Fruit fly (Drosophila melanogaster) whole organism, embryonic: ENCODE measurements around the gene Acat2.
A peak's percentile ranks its signal among the peaks of the same experiment; 100 is the strongest.

Source experiments
- Adf1 ChIP-seq: fragments of 200-800 bp; sonication (Bioruptor generic); IDR thresholded peaks from 2 replicates; pipeline ENCODE4 v1.3.6; 2022; ENCODE audit warnings: missing biosample characterization, missing genetic modification characterization
- Antp ChIP-seq: fragments of 200-800 bp; sonication (Bioruptor generic); optimal IDR thresholded peaks from 3 replicates; lab custom pipeline; 2016; ENCODE audit warnings: missing biosample characterization, missing genetic modification characterization
- CG10462 ChIP-seq: fragments of 200-800 bp; sonication (Bioruptor generic); optimal IDR thresholded peaks from 2 replicates; lab custom pipeline; 2016; ENCODE audit warnings: missing biosample characterization, missing genetic modification characterization
- CG12659 ChIP-seq: fragments of 200-800 bp; sonication (Bioruptor generic); optimal IDR thresholded peaks from 3 replicates; lab custom pipeline; 2017; ENCODE audit warnings: mild to moderate bottlenecking, missing biosample characterization, missing genetic modification reagents, missing genetic modification characterization
- CG13287 ChIP-seq: fragments of 200-800 bp; sonication (Bioruptor generic); IDR thresholded peaks from 2 replicates; pipeline ENCODE4 v1.3.6; 2022; ENCODE audit warnings: missing biosample characterization, missing genetic modification characterization; ENCODE audit not compliant: partially characterized antibody
- CG13624 ChIP-seq: fragments of 200-800 bp; sonication (Bioruptor generic); optimal IDR thresholded peaks from 2 replicates; lab custom pipeline; 2016; ENCODE audit warnings: missing biosample characterization, missing genetic modification characterization
- CG14710 ChIP-seq: fragments of 200-800 bp; sonication (Bioruptor generic); optimal IDR thresholded peaks from 3 replicates; lab custom pipeline; 2019; ENCODE audit warnings: missing biosample characterization, mild to moderate bottlenecking, missing genetic modification characterization, moderate library complexity
- CG1603 ChIP-seq: fragments of 200-800 bp; sonication (Bioruptor generic); optimal IDR thresholded peaks from 2 replicates; lab custom pipeline; 2019; ENCODE audit warnings: missing biosample characterization, mild to moderate bottlenecking, missing genetic modification characterization, moderate library complexity
- CG16863 ChIP-seq: fragments of 200-800 bp; sonication (Bioruptor generic); optimal IDR thresholded peaks from 3 replicates; lab custom pipeline; 2016; ENCODE audit warnings: missing biosample characterization, missing genetic modification characterization
- CG17829 ChIP-seq: fragments of 200-800 bp; optimal IDR thresholded peaks from 2 replicates; lab custom pipeline; 2019; ENCODE audit warnings: missing biosample characterization, mild to moderate bottlenecking, missing genetic modification characterization, moderate library complexity
- CG30403 ChIP-seq: fragments of 200-800 bp; sonication (Bioruptor generic); optimal IDR thresholded peaks from 3 replicates; lab custom pipeline; 2016; ENCODE audit warnings: missing biosample characterization, missing genetic modification characterization
- CG32532 ChIP-seq: fragments of 200-800 bp; sonication (Bioruptor generic); IDR thresholded peaks from 2 replicates; pipeline ENCODE4 v1.3.6; 2022; ENCODE audit warnings: missing biosample characterization, missing genetic modification characterization
- CG3281 ChIP-seq: fragments of 200-800 bp; sonication (Bioruptor generic); optimal IDR thresholded peaks from 3 replicates; lab custom pipeline; 2017; ENCODE audit warnings: missing biosample characterization, mild to moderate bottlenecking, missing genetic modification characterization
- CG4424 ChIP-seq: fragments of 200-800 bp; sonication (Bioruptor generic); optimal IDR thresholded peaks from 3 replicates; lab custom pipeline; 2016; ENCODE audit warnings: missing biosample characterization, missing genetic modification characterization
- CG9727 ChIP-seq: fragments of 200-800 bp; sonication (Bioruptor generic); optimal IDR thresholded peaks from 3 replicates; lab custom pipeline; 2017; ENCODE audit warnings: missing biosample characterization, mild to moderate bottlenecking, missing genetic modification characterization
- CG9817 ChIP-seq: fragments of 200-800 bp; sonication (Bioruptor generic); optimal IDR thresholded peaks from 2 replicates; lab custom pipeline; 2018; ENCODE audit warnings: missing biosample characterization, mild to moderate bottlenecking, missing genetic modification characterization, moderate library complexity
- E2f1 ChIP-seq: fragments of 200-800 bp; sonication (Bioruptor generic); IDR thresholded peaks from 2 replicates; pipeline ENCODE4 v1.3.6; 2022; ENCODE audit warnings: missing biosample characterization, missing genetic modification characterization
- ERR ChIP-seq: fragments of 200-800 bp; sonication (Bioruptor generic); optimal IDR thresholded peaks from 2 replicates; lab custom pipeline; 2016; ENCODE audit warnings: missing biosample characterization, missing genetic modification characterization
- Ets97D ChIP-seq: fragments of 200-800 bp; sonication (Bioruptor generic); optimal IDR thresholded peaks from 3 replicates; lab custom pipeline; 2016; ENCODE audit warnings: missing biosample characterization, missing genetic modification characterization
- Lim3 ChIP-seq: fragments of 200-800 bp; sonication (Bioruptor generic); IDR thresholded peaks from 2 replicates; pipeline ENCODE4 v1.3.6; 2022; ENCODE audit warnings: missing biosample characterization, missing genetic modification characterization
- NFAT ChIP-seq: fragments of 200-800 bp; sonication (Bioruptor generic); IDR thresholded peaks from 2 replicates; pipeline ENCODE4 v1.3.6; 2022; ENCODE audit warnings: missing biosample characterization, missing genetic modification characterization
- Ptx1 ChIP-seq: fragments of 200-800 bp; sonication (Bioruptor generic); IDR thresholded peaks from 2 replicates; pipeline ENCODE4 v1.3.6; 2022; ENCODE audit warnings: missing biosample characterization, missing genetic modification characterization
- Ravus ChIP-seq: fragments of 200-800 bp; sonication (Bioruptor generic); IDR thresholded peaks from 2 replicates; pipeline ENCODE4 v1.3.6; 2022; ENCODE audit warnings: missing biosample characterization, missing genetic modification characterization
- Rfx ChIP-seq: fragments of 200-800 bp; sonication (Bioruptor generic); IDR thresholded peaks from 2 replicates; pipeline ENCODE4 v1.3.6; 2022; ENCODE audit warnings: missing biosample characterization, missing genetic modification characterization
- Sox102F ChIP-seq: fragments of 200-800 bp; sonication (Bioruptor generic); optimal IDR thresholded peaks from 2 replicates; lab custom pipeline; 2018; ENCODE audit warnings: missing biosample characterization, mild to moderate bottlenecking, missing genetic modification characterization, moderate library complexity
- Trl ChIP-seq, 3 experiments: fragments of >200 bp in 2 of 3; fragments of 200-800 bp in 1 of 3; sonication (Bioruptor generic) in 1 of 3; optimal IDR thresholded peaks; 2 replicates in 1 of 3; 3 replicates in 2 of 3; lab custom pipeline; 2016 to 2017; ENCODE audit warnings: missing biosample characterization in 1 of 3, missing genetic modification characterization in 1 of 3
- amos ChIP-seq: fragments of 200-800 bp; sonication (Bioruptor generic); IDR thresholded peaks from 2 replicates; pipeline ENCODE4 v1.3.6; 2022; ENCODE audit warnings: missing biosample characterization, missing genetic modification characterization; ENCODE audit not compliant: partially characterized antibody
- ato ChIP-seq: fragments of 200-800 bp; sonication (Bioruptor generic); IDR thresholded peaks from 2 replicates; pipeline ENCODE4 v1.3.6; 2022; ENCODE audit warnings: missing biosample characterization, missing genetic modification characterization; ENCODE audit not compliant: partially characterized antibody
- az2 ChIP-seq: fragments of 200-800 bp; sonication (Bioruptor generic); optimal IDR thresholded peaks from 3 replicates; lab custom pipeline; 2016; ENCODE audit warnings: missing biosample characterization, missing genetic modification characterization
- chn ChIP-seq: fragments of 200-800 bp; sonication (Bioruptor generic); optimal IDR thresholded peaks from 2 replicates; lab custom pipeline; 2016; ENCODE audit warnings: missing biosample characterization, missing genetic modification characterization
- crc ChIP-seq: fragments of 200-800 bp; sonication (Bioruptor generic); optimal IDR thresholded peaks from 2 replicates; lab custom pipeline; 2016; ENCODE audit warnings: missing biosample characterization, missing genetic modification characterization
- dpn ChIP-seq, 2 experiments: fragments of 200-800 bp; sonication (Bioruptor generic); optimal IDR thresholded peaks; 3 replicates each; lab custom pipeline; 2016; ENCODE audit warnings: missing biosample characterization in 2 of 2, missing genetic modification characterization in 2 of 2
- fd64A ChIP-seq: fragments of 200-800 bp; sonication (Bioruptor generic); optimal IDR thresholded peaks from 3 replicates; lab custom pipeline; 2018; ENCODE audit warnings: missing biosample characterization, mild to moderate bottlenecking, missing genetic modification characterization
- ftz-f1 ChIP-seq: fragments of 200-800 bp; sonication (Bioruptor generic); optimal IDR thresholded peaks from 2 replicates; lab custom pipeline; 2016; ENCODE audit warnings: missing biosample characterization, missing genetic modification characterization
- gfzf ChIP-seq: fragments of 200-800 bp; sonication (Bioruptor generic); optimal IDR thresholded peaks from 2 replicates; lab custom pipeline; 2016; ENCODE audit warnings: missing biosample characterization, mild to moderate bottlenecking, missing genetic modification characterization, moderate library complexity
- hbn ChIP-seq: fragments of 200-800 bp; sonication (Bioruptor generic); IDR thresholded peaks from 2 replicates; pipeline ENCODE4 v1.3.6; 2022; ENCODE audit warnings: missing biosample characterization, missing genetic modification characterization; ENCODE audit not compliant: partially characterized antibody
- ken ChIP-seq: fragments of 200-800 bp; sonication (Bioruptor generic); IDR thresholded peaks from 3 replicates; pipeline ENCODE4 v1.3.6; 2022; ENCODE audit warnings: missing biosample characterization, missing genetic modification characterization
- lilli ChIP-seq: fragments of 200-800 bp; sonication (Bioruptor generic); optimal IDR thresholded peaks from 3 replicates; lab custom pipeline; 2016; ENCODE audit warnings: missing biosample characterization, missing genetic modification characterization
- mld ChIP-seq: fragments of 200-800 bp; sonication (Bioruptor generic); IDR thresholded peaks from 3 replicates; pipeline ENCODE4 v1.3.6; 2022; ENCODE audit warnings: missing biosample characterization, missing genetic modification characterization; ENCODE audit not compliant: partially characterized antibody
- nerfin-1 ChIP-seq: fragments of 200-800 bp; sonication (Bioruptor generic); optimal IDR thresholded peaks from 3 replicates; lab custom pipeline; 2019; ENCODE audit warnings: missing biosample characterization, mild to moderate bottlenecking, missing genetic modification characterization, moderate library complexity
- row ChIP-seq: fragments of 200-800 bp; sonication (Bioruptor generic); IDR thresholded peaks from 3 replicates; pipeline ENCODE4 v1.3.6; 2022; ENCODE audit warnings: missing biosample characterization, missing genetic modification characterization
- sna ChIP-seq: fragments of 200-800 bp; sonication (Bioruptor generic); IDR thresholded peaks from 2 replicates; pipeline ENCODE4 v1.3.6; 2022; ENCODE audit warnings: missing biosample characterization, missing genetic modification characterization; ENCODE audit not compliant: partially characterized antibody
- sqz ChIP-seq: fragments of 200-800 bp; sonication (Bioruptor generic); optimal IDR thresholded peaks from 3 replicates; lab custom pipeline; 2018; ENCODE audit warnings: missing biosample characterization, mild to moderate bottlenecking, missing genetic modification characterization
- stwl ChIP-seq: fragments of 200-800 bp; sonication (Bioruptor generic); optimal IDR thresholded peaks from 3 replicates; lab custom pipeline; 2018; ENCODE audit warnings: missing biosample characterization, mild to moderate bottlenecking, missing genetic modification characterization, moderate library complexity
- tin ChIP-seq: fragments of 200-800 bp; sonication (Bioruptor generic); optimal IDR thresholded peaks from 3 replicates; lab custom pipeline; 2016; ENCODE audit warnings: missing biosample characterization, missing genetic modification characterization
- tll ChIP-seq, 2 experiments: fragments of 200-800 bp in 1 of 2; fragments of >200 bp in 1 of 2; sonication (Bioruptor generic) in 1 of 2; optimal IDR thresholded peaks; 2 replicates each; lab custom pipeline; 2017 to 2019; ENCODE audit warnings: missing biosample characterization in 2 of 2, missing genetic modification characterization in 2 of 2, mild to moderate bottlenecking in 1 of 2, moderate library complexity in 1 of 2
- unc-4 ChIP-seq: fragments of 200-800 bp; sonication (Bioruptor generic); IDR thresholded peaks from 2 replicates; pipeline ENCODE4 v1.3.6; 2022; ENCODE audit warnings: missing biosample characterization, missing genetic modification characterization; ENCODE audit not compliant: partially characterized antibody

The Acat2 gene

DNA sequence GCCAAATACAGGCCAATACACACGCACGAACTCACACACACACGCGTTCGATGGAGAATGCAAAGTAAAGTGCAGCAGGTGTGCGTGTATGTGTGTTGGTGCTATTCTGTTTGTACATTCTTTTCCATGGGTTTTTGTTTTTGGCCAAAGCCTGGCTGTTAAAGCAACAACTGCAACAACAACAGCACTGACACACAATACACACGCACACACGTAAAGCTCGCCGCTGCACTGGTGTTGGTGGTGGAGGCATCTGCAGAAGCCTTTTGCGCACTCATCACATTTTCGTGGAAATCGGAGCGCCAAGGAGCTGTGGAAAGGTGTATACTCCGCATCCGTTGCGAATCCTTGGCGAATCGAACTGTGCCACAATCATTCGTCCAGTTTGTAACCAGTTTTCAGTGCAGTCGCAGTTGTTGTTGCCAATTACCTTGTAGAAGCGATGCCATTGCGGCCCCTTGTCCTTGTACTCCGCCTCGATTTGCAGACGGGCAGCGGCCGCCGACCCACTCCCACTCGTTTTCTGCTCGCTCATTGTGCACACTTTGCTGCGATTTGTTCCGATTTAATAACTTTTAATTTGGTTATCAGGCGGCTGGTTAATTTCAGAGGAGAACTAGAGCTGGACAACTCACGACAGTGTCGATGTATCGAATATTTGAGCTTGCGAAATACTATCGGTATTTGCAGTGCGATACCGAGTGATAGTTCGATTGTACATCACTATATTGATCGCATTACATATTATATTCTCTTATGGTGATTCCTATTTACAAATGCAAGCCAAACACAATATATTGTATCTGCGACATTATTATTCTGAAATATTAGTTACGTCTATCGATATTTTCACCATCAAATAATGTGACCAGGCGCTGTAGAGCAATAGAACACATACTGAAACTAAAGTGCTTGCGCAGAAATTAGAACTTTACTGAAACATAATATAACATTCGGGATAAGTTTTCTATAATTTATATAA is 47.5 kb downstream of the Acat2 start (continued):
- peak; percentile 74 for TF ChIP-seq CG1603
- peak; percentile 31 for TF ChIP-seq Antp
- peak; percentile 34 for TF ChIP-seq CG32532
- TF ChIP-seq ato (GFP tag; lab: Robert Waterston, UW) = peak; percentile 98
- no peak for TF ChIP-seq Ravus (GFP tag; lab: Robert Waterston, UW)
- TF ChIP-seq Trl (optimal IDR thresholded peaks at IDR 0.05; lab: Kevin White, UChicago) = no peak
- TF ChIP-seq Trl (GFP tag; optimal IDR thresholded peaks at IDR 0.05; lab: Kevin White, UChicago) = peak; percentile 6
- peak; percentile 60 for TF ChIP-seq CG12659
- TF ChIP-seq CG9817 (tag; lab: Kevin White, UChicago) = peak; percentile 19
- peak; percentile 96 for TF ChIP-seq hbn (GFP tag; lab: Robert Waterston, UW)
- no peak for TF ChIP-seq tll (GFP tag; optimal IDR thresholded peaks at IDR 0.05; lab: Kevin White, UChicago)
- TF ChIP-seq Ptx1 (GFP tag; lab: Robert Waterston, UW) = peak; percentile 37
- peak; percentile 23 to 51 for TF ChIP-seq dpn (GFP tag; optimal IDR thresholded peaks at IDR 0.05; lab: Kevin White, UChicago)
- no peak for TF ChIP-seq sqz
- no peak for TF ChIP-seq CG10462
- no peak for TF ChIP-seq ken (GFP tag; lab: Robert Waterston, UW)
- peak; percentile 97 for TF ChIP-seq unc-4
- peak; percentile 4 for TF ChIP-seq CG3281 (GFP tag; lab: Kevin White, UChicago)
- peak; percentile 70 for TF ChIP-seq row (GFP tag; lab: Robert Waterston, UW)
- TF ChIP-seq CG13287 (GFP tag; lab: Robert Waterston, UW) = peak; percentile 98
- TF ChIP-seq ERR (GFP tag; lab: Kevin White, UChicago) = no peak
- peak; percentile 97 for TF ChIP-seq sna (GFP tag; lab: Robert Waterston, UW)
- peak; percentile 11 for TF ChIP-seq tin (GFP tag; lab: Kevin White, UChicago)
- peak; percentile 42 for TF ChIP-seq Ets97D (GFP tag; lab: Kevin White, UChicago)
- TF ChIP-seq mld (GFP tag; lab: Robert Waterston, UW) = peak; percentile 98
- peak; percentile 25 for TF ChIP-seq CG13624 (GFP tag; lab: Kevin White, UChicago)
- no peak for TF ChIP-seq ftz-f1 (GFP tag; lab: Kevin White, UChicago)
- peak; percentile 57 for TF ChIP-seq CG17829
- TF ChIP-seq Lim3 (GFP tag; lab: Robert Waterston, UW) = no peak
- TF ChIP-seq chn (GFP tag; lab: Kevin White, UChicago) = peak; percentile 18
- TF ChIP-seq CG14710 (tag; lab: Kevin White, UChicago) = peak; percentile 57
- TF ChIP-seq crc (GFP tag; lab: Kevin White, UChicago) = peak; percentile 0
- peak; percentile 33 for TF ChIP-seq az2 (GFP tag; lab: Kevin White, UChicago)
- TF ChIP-seq CG30403 = peak; percentile 52
- TF ChIP-seq amos (GFP tag; lab: Robert Waterston, UW) = peak; percentile 99
- peak; percentile 59 for TF ChIP-seq gfzf
- TF ChIP-seq CG4424 (GFP tag; lab: Kevin White, UChicago) = peak; percentile 59
- peak; percentile 21 for TF ChIP-seq Sox102F (GFP tag; lab: Kevin White, UChicago)
- no peak for TF ChIP-seq fd64A
- TF ChIP-seq Rfx (GFP tag; lab: Robert Waterston, UW) = 0 out of 2 replicates have a peak, but pooled peaks have one; percentile 48
- TF ChIP-seq CG16863 (GFP tag; lab: Kevin White, UChicago) = peak; percentile 3
- no peak for TF ChIP-seq Adf1
- peak; percentile 35 for TF ChIP-seq CG9727 (GFP tag; lab: Kevin White, UChicago)
- no peak for TF ChIP-seq NFAT (GFP tag; lab: Robert Waterston, UW)
- TF ChIP-seq stwl (tag; lab: Kevin White, UChicago) = peak; percentile 77
- TF ChIP-seq E2f1 = peak; percentile 37; the same call in 1 of the 2 replicates
- peak; percentile 54 for TF ChIP-seq lilli (GFP tag; lab: Kevin White, UChicago)
- TF ChIP-seq nerfin-1 (tag; lab: Kevin White, UChicago) = peak; percentile 15
